Worm (Caenorhabditis elegans) whole organism, L3 larva: ENCODE results near the gene T01H3.5.
A peak's percentile ranks its signal among the peaks of the same experiment; 100 is the strongest.

Source experiments
- R02D3.7 ChIP-seq: fragments of 150-350 bp; optimal IDR thresholded peaks from 2 replicates; lab custom pipeline; 2014; ENCODE audit warnings: missing biosample characterization, missing genetic modification characterization
- aly-2 ChIP-seq: fragments of 150-350 bp; optimal IDR thresholded peaks from 2 replicates; lab custom pipeline; 2014; ENCODE audit warnings: missing biosample characterization, missing genetic modification characterization
- ama-1 ChIP-seq: fragments of 150-350 bp; optimal IDR thresholded peaks from 2 replicates; lab custom pipeline; 2018
- ceh-16 ChIP-seq: sonication (generic microtip); optimal IDR thresholded peaks from 2 replicates; lab custom pipeline; 2017; ENCODE audit warnings: missing biosample characterization, missing genetic modification characterization
- ceh-28 ChIP-seq: fragments of 150-350 bp; optimal IDR thresholded peaks from 2 replicates; lab custom pipeline; 2014; ENCODE audit warnings: missing biosample characterization, missing genetic modification reagents, missing genetic modification characterization
- ceh-9 ChIP-seq: sonication (generic microtip); optimal IDR thresholded peaks from 2 replicates; lab custom pipeline; 2018; ENCODE audit warnings: missing biosample characterization, missing genetic modification characterization
- daf-12 ChIP-seq: fragments of 150-350 bp; optimal IDR thresholded peaks from 2 replicates; lab custom pipeline; 2014; ENCODE audit warnings: missing biosample characterization, missing genetic modification reagents, missing genetic modification characterization
- egl-5 ChIP-seq: fragments of 150-350 bp; optimal IDR thresholded peaks from 2 replicates; lab custom pipeline; 2017; ENCODE audit warnings: missing biosample characterization, missing genetic modification reagents, missing genetic modification characterization, inconsistent platforms
- elt-2 ChIP-seq: sonication (generic microtip); optimal IDR thresholded peaks from 2 replicates; lab custom pipeline; 2016; ENCODE audit warnings: missing genetic modification reagents, mild to moderate bottlenecking, missing genetic modification characterization, missing compliant biosample characterization
- elt-3 ChIP-seq, 3 experiments: fragments of 150-350 bp in 1 of 3; sonication (generic microtip) in 2 of 3; optimal IDR thresholded peaks; 2 replicates in 2 of 3; 4 replicates in 1 of 3; lab custom pipeline; 2014 to 2017; ENCODE audit warnings: missing biosample characterization in 3 of 3, missing genetic modification characterization in 3 of 3
- eor-1 ChIP-seq, 2 experiments: fragments of 150-350 bp; optimal IDR thresholded peaks; 2 replicates each; lab custom pipeline; 2014 to 2018; ENCODE audit warnings: missing biosample characterization in 2 of 2, missing genetic modification characterization in 2 of 2
- hmg-11 ChIP-seq: sonication (generic microtip); optimal IDR thresholded peaks from 2 replicates; lab custom pipeline; 2016; ENCODE audit warnings: missing genetic modification characterization, missing compliant biosample characterization
- lin-15B ChIP-seq: fragments of 150-350 bp; optimal IDR thresholded peaks from 2 replicates; lab custom pipeline; 2014; ENCODE audit warnings: missing biosample characterization, missing genetic modification characterization
- mdl-1 ChIP-seq: fragments of 150-350 bp; optimal IDR thresholded peaks from 2 replicates; lab custom pipeline; 2014; ENCODE audit warnings: missing biosample characterization, missing genetic modification characterization
- mml-1 ChIP-seq: fragments of 150-350 bp; sonication (generic microtip); optimal IDR thresholded peaks from 3 replicates; lab custom pipeline; 2014; ENCODE audit warnings: missing biosample characterization, missing genetic modification characterization
- nfya-1 ChIP-seq: sonication (generic microtip); optimal IDR thresholded peaks from 2 replicates; lab custom pipeline; 2017; ENCODE audit warnings: missing genetic modification characterization, mild to moderate bottlenecking, missing compliant biosample characterization, antibody characterized with exemption, moderate library complexity; ENCODE audit not compliant: insufficient read depth
- nhr-11 ChIP-seq: fragments of 150-350 bp; optimal IDR thresholded peaks from 2 replicates; lab custom pipeline; 2014; ENCODE audit warnings: missing biosample characterization, missing genetic modification characterization
- nhr-12 ChIP-seq: fragments of 150-350 bp; optimal IDR thresholded peaks from 2 replicates; lab custom pipeline; 2014; ENCODE audit warnings: missing biosample characterization, missing genetic modification characterization
- nhr-23 ChIP-seq: fragments of 150-350 bp; optimal IDR thresholded peaks from 2 replicates; lab custom pipeline; 2014; ENCODE audit warnings: missing biosample characterization, missing genetic modification reagents, missing genetic modification characterization
- nhr-237 ChIP-seq: fragments of 150-350 bp; optimal IDR thresholded peaks from 2 replicates; lab custom pipeline; 2014; ENCODE audit warnings: missing biosample characterization, missing genetic modification characterization
- nhr-25 ChIP-seq: sonication (generic microtip); optimal IDR thresholded peaks from 2 replicates; lab custom pipeline; 2017; ENCODE audit warnings: missing biosample characterization, missing genetic modification characterization
- nhr-28 ChIP-seq: fragments of 150-350 bp; optimal IDR thresholded peaks from 2 replicates; lab custom pipeline; 2014; ENCODE audit warnings: missing biosample characterization, missing genetic modification characterization
- nhr-76 ChIP-seq: fragments of 150-350 bp; sonication (generic microtip); optimal IDR thresholded peaks from 5 replicates; lab custom pipeline; 2014; ENCODE audit warnings: missing biosample characterization, missing genetic modification characterization
- nhr-77 ChIP-seq: fragments of 150-350 bp; optimal IDR thresholded peaks from 2 replicates; lab custom pipeline; 2014; ENCODE audit warnings: missing biosample characterization, missing genetic modification characterization
- pha-4 ChIP-seq: fragments of 150-350 bp; optimal IDR thresholded peaks from 2 replicates; lab custom pipeline; 2014; ENCODE audit warnings: missing biosample characterization, missing genetic modification reagents, missing genetic modification characterization
- pqm-1 ChIP-seq: fragments of 150-350 bp; optimal IDR thresholded peaks from 2 replicates; lab custom pipeline; 2017; ENCODE audit warnings: missing biosample characterization, missing genetic modification characterization, inconsistent platforms
- snpc-4 ChIP-seq: fragments of 150-350 bp; optimal IDR thresholded peaks from 2 replicates; lab custom pipeline; 2014; ENCODE audit warnings: missing biosample characterization, missing genetic modification characterization
- tbx-2 ChIP-seq: sonication (generic microtip); optimal IDR thresholded peaks from 2 replicates; lab custom pipeline; 2016; ENCODE audit warnings: mild to moderate bottlenecking, missing genetic modification characterization, missing compliant biosample characterization
- unc-62 ChIP-seq: fragments of 150-350 bp; sonication (generic microtip); optimal IDR thresholded peaks from 4 replicates; lab custom pipeline; 2014; ENCODE audit warnings: missing biosample characterization, missing genetic modification reagents, missing genetic modification characterization
- ztf-11 ChIP-seq: fragments of 150-350 bp; optimal IDR thresholded peaks from 2 replicates; lab custom pipeline; 2014; ENCODE audit warnings: missing biosample characterization, missing genetic modification characterization
- ztf-4 ChIP-seq: fragments of 150-350 bp; optimal IDR thresholded peaks from 2 replicates; lab custom pipeline; 2014; ENCODE audit warnings: missing biosample characterization, missing genetic modification characterization

Gene T01H3.5

DNA sequence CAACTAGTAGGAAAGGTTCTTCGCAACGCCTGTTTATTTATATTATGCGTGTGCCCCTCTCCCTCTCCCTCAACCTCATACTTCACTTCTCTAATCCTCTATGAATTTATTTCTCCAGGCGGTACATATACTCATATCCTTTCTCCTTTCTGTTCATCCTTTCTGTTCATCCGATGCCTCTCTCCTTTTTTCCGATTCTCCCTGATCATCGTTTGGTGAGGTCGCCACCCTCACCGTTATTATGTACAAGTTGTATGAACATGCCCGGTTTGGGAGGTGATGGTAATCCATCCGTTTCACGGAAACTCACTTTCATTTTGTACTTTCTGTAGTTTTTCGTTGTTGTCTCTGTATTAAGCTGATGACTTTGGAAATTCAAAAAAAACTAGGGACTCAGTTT is 39.7 kb upstream of the T01H3.5 start:
- TF ChIP-seq nhr-23 (peak; percentile 25), eor-1 (tag; optimal IDR thresholded peaks at IDR 0.05; lab: Kevin White, UChicago) (no peak), tbx-2 (tag; lab: Kevin White, UChicago) (no peak), aly-2 (no peak), nhr-77 (tag; lab: Kevin White, UChicago) (no peak), ztf-4 (no peak), egl-5 (tag; lab: Kevin White, UChicago) (no peak), nfya-1 (tag; lab: Kevin White, UChicago) (peak; percentile 1), elt-3 (tag; optimal IDR thresholded peaks at IDR 0.05; lab: Kevin White, UChicago) (no peak)

DNA sequence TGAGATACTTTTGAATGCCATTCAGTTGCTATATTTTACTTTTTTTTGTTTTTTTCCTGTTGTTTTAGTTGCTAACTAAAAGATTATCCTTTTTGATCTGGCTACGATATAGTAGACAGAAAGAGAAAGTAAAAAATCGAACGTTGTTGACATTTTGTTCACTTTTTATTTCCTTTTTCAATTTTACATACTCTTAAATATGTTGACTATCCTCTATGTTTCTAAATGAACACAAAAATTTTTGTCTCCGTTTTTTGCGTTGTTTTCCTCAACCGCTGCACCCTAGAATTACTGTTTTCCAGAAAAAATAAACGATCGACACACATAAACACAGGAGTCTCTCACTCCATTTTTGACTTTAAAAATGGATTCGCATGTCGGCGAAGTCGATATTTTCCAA is 37.4 kb upstream of the T01H3.5 start, which contains the start of gene klp-3:
TSS of gene klp-3 (plus strand) at position 301 of the 400 bp plus-strand sequence.
- TF ChIP-seq mml-1, result no peak
- TF ChIP-seq eor-1 (tag; optimal IDR thresholded peaks at IDR 0.05; lab: Kevin White, UChicago), result no peak
- no peak for TF ChIP-seq nhr-23
- TF ChIP-seq hmg-11 (tag; lab: Kevin White, UChicago), result no peak
- no peak for TF ChIP-seq snpc-4 (tag; lab: Kevin White, UChicago)
- TF ChIP-seq nhr-237 (tag; lab: Kevin White, UChicago), result no peak
- TF ChIP-seq R02D3.7 (tag; lab: Kevin White, UChicago), result no peak
- TF ChIP-seq ceh-28 (tag; lab: Kevin White, UChicago), result no peak
- TF ChIP-seq nhr-12, result no peak
- no peak for TF ChIP-seq nhr-25 (tag; lab: Kevin White, UChicago)
- no peak for TF ChIP-seq mdl-1
- TF ChIP-seq ztf-4, result no peak
- TF ChIP-seq nhr-11, result no peak
- TF ChIP-seq, all 47 proteins: peak for 0

DNA sequence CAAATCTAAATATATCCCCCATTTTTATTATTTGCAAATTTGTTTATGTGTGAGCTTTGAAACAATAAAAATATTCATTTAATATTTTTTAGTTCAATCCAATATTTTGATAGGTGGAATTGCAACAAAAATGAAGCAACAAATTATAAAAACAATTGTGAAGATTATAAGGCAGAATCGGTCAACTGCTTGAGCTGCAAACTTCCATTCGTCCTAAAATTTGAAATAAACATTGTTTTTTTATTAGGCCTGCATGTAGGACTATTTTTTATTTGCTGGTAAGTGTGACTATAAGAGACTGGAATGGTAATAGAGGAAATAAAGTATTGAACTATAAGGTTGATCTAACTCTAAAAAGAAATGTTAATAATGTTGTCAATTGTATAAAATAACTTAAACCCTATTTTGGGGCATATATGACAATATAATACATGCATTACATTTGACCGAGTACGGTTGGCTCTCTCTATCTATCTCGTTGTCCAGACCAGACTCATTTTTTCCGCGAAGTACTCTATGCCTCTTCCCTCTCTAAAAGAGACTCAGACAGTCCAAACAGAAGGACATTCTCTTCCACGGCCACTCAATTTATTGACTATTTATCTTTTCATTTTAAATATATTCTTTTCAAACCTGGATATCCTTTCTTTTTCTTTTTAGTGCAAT is 33.7 kb upstream of the T01H3.5 start, which contains the start of gene T09A5.4:
TSS of gene T09A5.4 (plus strand) at position 616 of the 666 bp plus-strand sequence.
- TF ChIP-seq unc-62 (GFP tag; lab: Kevin White, UChicago), result no peak
- peak; percentile 35 for TF ChIP-seq pha-4 (tag; lab: Kevin White, UChicago)
- peak; percentile 30 for TF ChIP-seq nfya-1 (tag; lab: Kevin White, UChicago)

DNA sequence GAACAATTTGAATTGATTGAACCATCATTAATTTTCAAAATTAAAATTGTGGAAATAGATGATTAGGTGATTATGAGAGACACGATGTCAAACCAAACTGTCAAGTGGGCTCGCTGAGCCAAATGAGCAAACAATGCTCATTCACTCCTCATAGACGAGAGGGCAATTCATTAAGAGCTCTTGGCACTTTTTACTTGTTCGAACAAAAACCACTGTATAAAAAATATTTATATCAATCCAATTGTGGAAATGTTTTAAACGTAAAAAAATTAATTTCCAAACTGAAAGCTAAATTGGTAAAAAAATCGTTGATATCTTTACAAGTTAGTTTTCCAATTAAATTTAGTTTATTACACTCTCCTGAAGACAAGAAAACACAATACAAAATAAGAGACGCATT is 29.7 kb upstream of the T01H3.5 start, which contains the start of gene acr-7:
TSS of gene acr-7 (minus strand) at position 101 of the 400 bp plus-strand sequence.
- no peak for TF ChIP-seq nhr-76
- TF ChIP-seq nhr-11, result no peak
- TF ChIP-seq ceh-9 (tag; lab: Kevin White, UChicago), result no peak
- TF ChIP-seq pha-4 (tag; lab: Kevin White, UChicago), result no peak

DNA sequence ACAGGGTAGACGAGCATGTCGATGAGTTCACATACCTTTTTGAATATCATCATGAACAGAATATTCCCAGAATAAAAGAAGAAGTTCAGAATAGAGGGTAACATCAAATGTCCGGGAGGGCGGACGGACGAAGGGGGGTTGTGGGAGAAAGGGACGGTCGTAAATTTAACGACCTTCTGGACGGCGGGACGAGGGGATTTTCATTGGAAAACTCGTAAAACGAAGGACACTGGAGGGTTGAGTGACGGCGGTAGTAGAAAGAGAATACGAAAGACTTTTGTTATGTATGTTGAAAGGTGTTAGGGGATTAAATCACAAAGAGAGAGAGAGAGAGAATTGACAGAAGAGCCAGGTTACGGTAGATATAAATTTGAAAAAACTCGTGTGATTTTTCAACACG is 28.8 kb upstream of the T01H3.5 start:
- TF ChIP-seq nfya-1 (tag; lab: Kevin White, UChicago) (no peak), ceh-16 (tag; lab: Kevin White, UChicago) (no peak), pqm-1 (tag; lab: Kevin White, UChicago) (no peak), nhr-77 (tag; lab: Kevin White, UChicago) (no peak), mdl-1 (no peak), egl-5 (tag; lab: Kevin White, UChicago) (peak; percentile 98), ama-1 (lab: Kevin White, UChicago) (no peak), elt-2 (tag; lab: Kevin White, UChicago) (no peak), snpc-4 (tag; lab: Kevin White, UChicago) (no peak), ztf-11 (no peak), nhr-25 (tag; lab: Kevin White, UChicago) (peak; percentile 19)
- TF ChIP-seq, all 47 proteins: peak for 2

DNA sequence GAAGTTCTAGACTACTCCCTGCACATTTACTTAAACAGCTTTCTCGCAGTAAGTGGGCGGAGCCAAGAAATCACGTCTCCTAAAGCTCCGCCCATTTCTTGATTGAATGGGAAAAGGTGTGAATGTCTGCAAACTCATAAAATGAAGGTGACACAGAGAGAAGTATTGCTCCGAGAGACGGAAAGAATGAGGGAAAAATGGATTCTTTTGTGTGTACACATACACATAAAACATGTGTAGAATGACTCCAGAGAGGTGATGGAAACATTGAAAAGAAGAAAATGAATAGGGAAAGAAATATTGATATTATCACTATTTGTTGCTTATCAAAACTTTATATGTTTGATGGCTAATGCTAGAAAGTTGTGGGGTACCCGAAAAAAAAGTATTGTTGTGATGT is 27.9 kb upstream of the T01H3.5 start:
- TF ChIP-seq aly-2 (no peak), ama-1 (lab: Kevin White, UChicago) (no peak), nhr-28 (tag; lab: Kevin White, UChicago) (no peak), pha-4 (tag; lab: Kevin White, UChicago) (peak; percentile 62), hmg-11 (tag; lab: Kevin White, UChicago) (no peak), lin-15B (tag; lab: Kevin White, UChicago) (no peak), daf-12 (tag; lab: Kevin White, UChicago) (no peak), mdl-1 (no peak), nhr-25 (tag; lab: Kevin White, UChicago) (no peak), snpc-4 (tag; lab: Kevin White, UChicago) (no peak), R02D3.7 (tag; lab: Kevin White, UChicago) (no peak), egl-5 (tag; lab: Kevin White, UChicago) (peak; percentile 75), elt-2 (tag; lab: Kevin White, UChicago) (peak; percentile 50)
